Worm (Caenorhabditis elegans) whole organism, dauer: ENCODE data around the gene Y113G7B.12.

ENCODE experiments used
- unc-62 ChIP-seq: sonication (generic microtip); optimal IDR thresholded peaks from 2 replicates; lab custom pipeline; 2017; ENCODE audit warnings: missing biosample characterization, missing genetic modification reagents, missing genetic modification characterization

The Y113G7B.12 gene

DNA sequence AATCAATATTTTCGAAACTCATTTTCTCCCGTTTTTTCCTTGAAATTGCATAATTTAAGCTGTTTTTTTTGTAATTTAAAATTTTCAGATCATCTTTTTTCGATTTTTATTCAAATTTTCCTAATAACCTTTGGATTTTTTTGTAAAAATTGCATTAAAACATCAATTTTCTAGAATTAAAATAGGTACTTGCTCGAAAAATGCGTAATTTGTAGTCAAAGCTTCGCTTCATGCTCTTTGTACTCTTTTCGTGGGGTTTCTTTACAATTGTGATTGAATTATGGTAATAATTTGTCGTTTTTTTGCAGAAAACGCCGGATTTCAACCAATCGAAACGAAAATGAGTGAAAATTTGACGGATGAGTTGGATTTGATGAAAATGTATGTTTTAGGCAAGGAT lies 13.5 kb downstream of the Y113G7B.12 start, which contains the start of gene fog-2:
Gene fog-2 (plus strand): TSS at position 301 of the 400 bp plus-strand sequence.
- no peak for TF ChIP-seq unc-62 (GFP tag; lab: Kevin White, UChicago)

DNA sequence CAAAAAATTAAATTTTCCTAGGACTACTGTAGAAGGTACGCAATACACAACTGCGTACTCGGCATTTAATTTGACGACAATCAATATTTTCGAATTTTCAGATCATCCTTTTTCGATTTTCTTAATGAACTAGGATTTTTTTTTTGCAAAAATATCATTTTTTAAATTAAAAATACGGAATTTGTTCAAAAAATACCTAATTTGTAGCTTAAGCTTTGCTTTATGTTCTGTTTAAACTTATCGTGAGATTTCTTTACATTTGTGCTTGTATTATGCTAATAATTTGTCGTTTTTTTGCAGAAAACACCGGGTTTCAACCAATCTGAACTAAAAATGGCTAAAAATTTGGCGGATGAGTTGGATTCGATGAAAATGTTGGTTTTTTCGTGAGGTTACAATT lies 15.8 kb downstream of the Y113G7B.12 start, which contains the start of gene ftr-1:
Gene ftr-1 (plus strand): TSS at position 301 of the 400 bp plus-strand sequence.
- TF ChIP-seq unc-62 (GFP tag; lab: Kevin White, UChicago), result no peak

ce11 chrV:20195451-20196036 lies 16.9 kb downstream of the Y113G7B.12 start, which contains the start of the genes srh-217 and Y113G7B.28:
srh-217 (minus strand) TSS chrV:20195551.
Y113G7B.28 (plus strand) TSS chrV:20195986.
- no peak for TF ChIP-seq unc-62 (GFP tag; lab: Kevin White, UChicago)

DNA sequence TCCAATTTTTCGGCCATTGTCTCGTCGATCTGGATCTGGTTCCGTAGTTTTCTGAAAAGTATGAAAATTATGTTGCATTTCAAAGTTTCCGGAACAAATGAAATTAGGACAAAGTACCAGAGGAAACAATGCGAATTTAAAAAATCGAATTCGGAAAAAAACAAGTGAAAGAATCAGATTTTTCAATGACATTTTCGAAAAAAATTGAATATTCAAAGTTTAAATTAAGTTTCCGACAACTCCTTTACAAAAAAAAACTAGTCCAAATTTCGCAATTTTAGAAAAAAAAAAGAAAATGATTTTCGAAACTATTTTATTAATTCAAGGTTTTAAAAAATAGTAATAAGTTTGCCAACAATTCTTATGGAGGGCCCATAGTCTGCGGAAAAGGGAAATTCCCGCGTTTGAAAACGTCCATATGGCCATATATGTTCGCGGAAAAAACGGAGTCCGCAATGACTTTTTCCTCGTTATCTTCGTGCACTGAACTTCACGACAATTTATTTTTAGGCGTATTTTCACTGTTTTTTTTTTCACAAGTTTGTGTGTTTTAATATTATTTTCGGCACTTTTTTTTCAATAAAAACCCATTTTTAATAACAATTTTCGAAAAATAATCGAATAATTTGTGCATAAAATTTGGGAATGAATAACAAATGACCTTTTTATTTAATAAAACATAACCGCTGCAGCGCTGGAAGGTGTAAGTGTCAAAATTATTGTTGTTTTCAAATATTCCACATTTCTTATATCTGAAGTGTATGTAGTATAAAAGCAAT lies 20.2 kb downstream of the Y113G7B.12 start, which contains the start of the genes fbxa-115 and Y113G7B.27:
Gene fbxa-115 (minus strand): TSS at position 51 of the 779 bp plus-strand sequence.
Gene Y113G7B.27 (plus strand): TSS at position 729 of the 779 bp plus-strand sequence.
- no peak for TF ChIP-seq unc-62 (GFP tag; lab: Kevin White, UChicago)

ce11 chrV:20188790-20189189 lies 23.7 kb downstream of the Y113G7B.12 start, which contains the start of gene fbxa-116:
fbxa-116 (minus strand) TSS chrV:20188890.
- no peak for TF ChIP-seq unc-62 (GFP tag; lab: Kevin White, UChicago)

DNA sequence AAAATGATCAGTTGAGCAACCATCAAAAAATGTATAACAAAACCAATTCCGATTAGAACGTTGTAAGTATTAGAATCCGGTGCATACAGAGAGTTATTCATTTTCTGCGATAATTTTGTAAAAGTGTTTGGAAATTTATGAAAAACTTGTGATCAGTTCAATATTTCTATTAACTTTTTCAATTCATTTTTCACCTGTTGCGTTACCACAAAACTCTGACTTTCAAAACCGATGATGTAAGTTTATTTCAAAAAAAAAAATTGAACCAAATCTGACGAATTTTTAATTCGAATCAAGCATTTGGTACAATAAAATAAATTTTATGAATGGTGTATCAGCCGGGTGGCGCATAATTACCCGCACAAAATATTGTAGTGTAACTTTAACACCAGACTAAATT lies 25.9 kb downstream of the Y113G7B.12 start, which contains the start of gene srz-16:
Gene srz-16 (minus strand): TSS at position 101 of the 400 bp plus-strand sequence.
- TF ChIP-seq unc-62 (GFP tag; lab: Kevin White, UChicago), result no peak

- no peak for TF ChIP-seq unc-62 (GFP tag; lab: Kevin White, UChicago)
Observed at ce11 chrV:20182311-20182710, 30.2 kb downstream of the Y113G7B.12 start.

ce11 chrV:20171941-20172340 lies 40.5 kb downstream of the Y113G7B.12 start, which contains the start of gene srw-39:
srw-39 (minus strand) TSS chrV:20172041.
- no peak for TF ChIP-seq unc-62 (GFP tag; lab: Kevin White, UChicago)

DNA sequence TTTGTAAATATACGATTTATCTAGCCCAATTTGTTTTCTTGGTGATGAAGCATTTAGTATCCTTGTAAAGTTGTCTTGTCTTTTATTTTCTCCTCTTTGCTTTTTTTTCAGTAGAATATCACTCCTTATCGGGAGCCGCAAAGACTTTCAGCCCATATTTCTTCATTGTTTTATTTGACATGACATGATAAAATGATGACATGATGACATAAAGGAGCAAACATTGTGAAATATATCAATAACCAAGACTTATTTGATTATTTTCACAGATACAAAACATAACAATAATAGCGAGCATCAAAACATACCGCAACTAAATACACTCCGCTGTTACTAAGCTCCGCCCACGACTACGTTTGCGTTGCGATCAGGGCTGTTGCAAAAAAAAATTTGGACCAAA lies 46.7 kb downstream of the Y113G7B.12 start:
- TF ChIP-seq unc-62 (GFP tag; lab: Kevin White, UChicago), result no peak

DNA sequence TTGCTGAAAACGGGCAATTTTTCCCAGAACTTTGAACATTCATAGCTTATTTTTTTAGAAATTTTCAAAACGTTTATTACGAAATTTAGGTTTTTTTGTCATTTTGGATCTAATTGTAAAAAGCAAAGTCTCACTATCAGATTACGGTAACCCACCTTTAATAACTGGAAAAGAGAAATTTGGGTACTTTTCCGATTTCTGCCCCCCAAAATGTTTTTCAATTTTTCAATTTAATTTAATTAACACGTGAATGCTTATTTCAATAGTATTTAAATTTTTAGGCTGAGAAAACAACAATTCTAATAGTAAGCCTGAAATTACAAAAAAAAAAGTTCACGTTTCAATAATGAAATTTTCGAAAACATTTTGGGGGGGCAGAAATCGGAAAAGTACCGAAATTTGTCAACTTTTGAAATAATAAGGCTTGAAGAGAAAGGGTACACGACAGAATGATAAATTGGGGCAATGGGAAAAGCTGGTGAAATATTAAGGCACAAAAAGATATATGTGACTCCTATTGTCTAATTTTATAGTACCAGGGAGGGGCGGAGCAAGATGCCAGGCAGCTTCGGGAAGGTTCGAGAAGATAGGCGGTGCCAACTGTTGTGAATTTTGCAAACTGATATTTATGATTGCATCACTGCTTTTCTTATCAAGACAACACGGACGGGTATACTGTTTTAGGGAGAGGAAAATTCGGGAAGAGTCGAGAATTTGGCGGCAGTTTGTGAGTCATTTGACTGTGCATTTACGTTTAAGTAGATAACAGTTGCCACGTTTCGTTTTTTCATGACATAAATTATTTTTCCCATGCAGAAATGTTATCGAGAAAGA lies 48.2 kb downstream of the Y113G7B.12 start, which contains the start of gene F19B2.5:
Gene F19B2.5 (minus strand): TSS at position 107 of the 834 bp plus-strand sequence.
- no peak for TF ChIP-seq unc-62 (GFP tag; lab: Kevin White, UChicago)

ce11 chrV:20163105-20163449 lies 49.4 kb downstream of the Y113G7B.12 start:
- no peak for TF ChIP-seq unc-62 (GFP tag; lab: Kevin White, UChicago)

ce11 chrV:20162290-20163104 lies 50.0 kb downstream of the Y113G7B.12 start:
- no peak for TF ChIP-seq unc-62 (GFP tag; lab: Kevin White, UChicago)

DNA sequence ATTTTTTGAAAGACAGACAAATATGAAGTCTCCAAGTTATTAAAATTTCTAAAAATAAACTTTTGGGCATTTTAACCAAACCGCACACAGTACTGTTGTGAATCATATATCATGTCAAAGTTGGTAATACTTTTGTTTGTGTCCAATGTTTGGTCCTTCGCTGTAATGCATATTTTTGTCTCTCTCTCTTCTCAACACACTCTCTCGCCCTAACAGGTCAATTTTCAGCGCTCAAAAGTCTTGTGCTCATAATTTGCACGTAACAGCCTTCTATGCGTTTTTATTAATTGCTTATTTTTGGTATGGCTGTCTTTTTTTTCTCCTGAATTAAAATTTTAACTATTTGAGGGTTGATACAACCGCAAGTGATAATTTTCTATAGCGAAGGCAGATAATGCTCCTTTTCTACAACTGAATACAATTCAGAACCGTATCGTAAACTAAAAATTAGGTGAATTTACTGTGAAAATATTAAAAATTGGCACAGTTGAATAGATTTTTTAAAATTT lies 50.6 kb downstream of the Y113G7B.12 start:
- no peak for TF ChIP-seq unc-62 (GFP tag; lab: Kevin White, UChicago)
